Fruit fly (Drosophila melanogaster): ENCODE measurements around the gene CG31381.

DNA sequence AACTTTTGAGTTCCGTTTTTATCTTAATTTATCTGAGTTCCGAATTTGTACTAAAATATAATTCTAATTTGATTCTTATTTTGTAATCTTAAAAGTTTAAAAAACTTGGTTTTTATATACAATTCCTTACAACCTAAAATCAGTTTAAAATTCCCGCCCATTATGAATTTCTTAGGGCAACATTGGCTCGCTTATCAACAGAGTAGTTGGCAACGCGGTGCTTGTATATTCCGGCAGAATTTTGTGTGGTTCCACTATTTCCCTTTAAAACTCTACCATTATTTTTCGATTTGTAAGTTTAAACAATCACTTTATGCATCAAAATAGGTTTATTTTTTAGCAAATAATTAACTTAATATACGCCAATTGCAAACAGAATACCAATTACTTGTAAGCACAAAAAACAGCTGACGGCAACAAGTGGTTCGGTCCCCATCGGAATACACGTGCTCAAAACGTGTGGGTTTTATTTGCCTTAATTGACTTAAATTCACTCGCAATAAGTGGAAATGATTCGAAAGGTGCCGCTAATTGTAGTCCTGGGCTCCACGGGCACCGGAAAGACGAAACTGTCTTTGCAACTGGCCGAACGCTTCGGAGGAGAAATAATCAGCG, at the start of gene CG31381, which contains the start of gene CG11089:
- TF ChIP-seq CG8478 (optimal IDR thresholded peaks at IDR 0.05) (no peak), pan (optimal IDR thresholded peaks at IDR 0.05) (no peak), psq (optimal IDR thresholded peaks at IDR 0.05) (no peak), EcR (GFP tag; optimal IDR thresholded peaks at IDR 0.05) (no peak), usp (GFP tag; optimal IDR thresholded peaks at IDR 0.05) (no peak), Dll (optimal IDR thresholded peaks at IDR 0.05) (no peak)
